Worm (Caenorhabditis elegans): ENCODE data around the gene Y67D2.2.

- no peak for TF ChIP-seq ham-2 (GFP tag; optimal IDR thresholded peaks at IDR 0.05)
- no peak for TF ChIP-seq unc-39 (tag; optimal IDR thresholded peaks at IDR 0.05)
- no peak for TF ChIP-seq unc-62 (GFP tag; optimal IDR thresholded peaks at IDR 0.05)
Measured at ce11 chrIII:1579001-1579400, 20.4 kb downstream of the Y67D2.2 start.
